Worm (Caenorhabditis elegans): ENCODE results near the gene K06H6.2.

DNA sequence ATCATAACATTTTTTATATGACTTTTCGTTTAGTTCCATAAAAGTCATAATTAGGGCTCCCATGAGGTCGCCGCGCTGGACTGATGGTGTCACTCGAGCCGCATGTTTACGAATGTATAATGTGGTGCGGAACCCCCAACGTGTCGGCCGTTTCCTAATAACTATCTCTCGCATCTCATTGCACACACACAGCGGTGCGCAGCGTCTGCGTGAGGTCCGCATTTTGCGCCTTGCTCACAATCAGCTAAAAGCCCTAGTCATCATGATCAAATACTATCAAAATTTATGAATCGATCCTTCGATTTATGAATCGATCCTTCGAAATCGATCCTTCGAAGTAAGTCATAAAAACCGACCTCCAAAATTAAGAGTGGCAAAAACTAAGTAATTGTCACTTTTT lies 25.6 kb upstream of the K06H6.2 start, which contains the start of gene srx-7:
- TF ChIP-seq unc-86 (tag; optimal IDR thresholded peaks at IDR 0.05) (no peak), ama-1 (optimal IDR thresholded peaks at IDR 0.05) (no peak), lin-15B (tag; optimal IDR thresholded peaks at IDR 0.05) (no peak), C16A3.4 (tag; optimal IDR thresholded peaks at IDR 0.05) (no peak), nhr-28 (tag; optimal IDR thresholded peaks at IDR 0.05) (no peak), mep-1 (tag; optimal IDR thresholded peaks at IDR 0.05) (no peak), nhr-237 (tag; optimal IDR thresholded peaks at IDR 0.05) (no peak), nhr-76 (tag; optimal IDR thresholded peaks at IDR 0.05) (no peak), isw-1 (GFP tag; IDR thresholded peaks at IDR 0.05) (no peak), jun-1 (tag; optimal IDR thresholded peaks at IDR 0.05) (no peak), rnt-1 (tag; optimal IDR thresholded peaks at IDR 0.05) (no peak), unc-62 (GFP tag; optimal IDR thresholded peaks at IDR 0.05) (no peak), skn-1 (tag; optimal IDR thresholded peaks at IDR 0.05) (no peak)
